Worm (Caenorhabditis elegans) whole organism, mixed stage, embryonic: ENCODE measurements around the gene C07A4.2.

Experiments
- M03D4.4 ChIP-seq: sonication (generic microtip); optimal IDR thresholded peaks from 2 replicates; lab custom pipeline; 2017; ENCODE audit warnings: mild to moderate bottlenecking, missing genetic modification characterization, missing compliant biosample characterization
- bed-3 ChIP-seq: fragments of 200-800 bp; sonication (Bioruptor generic); optimal IDR thresholded peaks from 3 replicates; lab custom pipeline; 2018; ENCODE audit warnings: mild to moderate bottlenecking, missing genetic modification characterization, moderate library complexity, missing compliant biosample characterization
- ceh-39 ChIP-seq: fragments of 150-350 bp; optimal IDR thresholded peaks from 2 replicates; lab custom pipeline; 2014; ENCODE audit warnings: missing biosample characterization, missing genetic modification characterization
- ceh-43 ChIP-seq: fragments of 200-800 bp; sonication (Bioruptor generic); optimal IDR thresholded peaks from 2 replicates; lab custom pipeline; 2018; ENCODE audit warnings: mild to moderate bottlenecking, missing genetic modification characterization, moderate library complexity, missing compliant biosample characterization
- ceh-83 ChIP-seq: fragments of 200-800 bp; sonication (Bioruptor generic); optimal IDR thresholded peaks from 2 replicates; lab custom pipeline; 2018; ENCODE audit warnings: mild to moderate bottlenecking, missing genetic modification characterization, missing compliant biosample characterization
- ces-1 ChIP-seq: fragments of 150-350 bp; optimal IDR thresholded peaks from 2 replicates; lab custom pipeline; 2014; ENCODE audit warnings: missing biosample characterization, missing genetic modification reagents, missing genetic modification characterization
- drap-1 ChIP-seq: fragments of 200-800 bp; sonication (Bioruptor generic); optimal IDR thresholded peaks from 3 replicates; lab custom pipeline; 2018; ENCODE audit warnings: mild to moderate bottlenecking, missing genetic modification characterization, missing compliant biosample characterization
- elt-1 ChIP-seq: sonication (generic microtip); optimal IDR thresholded peaks from 2 replicates; lab custom pipeline; 2017; ENCODE audit warnings: missing genetic modification characterization, mild to moderate bottlenecking, missing compliant biosample characterization, antibody characterized with exemption, moderate library complexity, borderline replicate concordance; ENCODE audit not compliant: insufficient read depth
- elt-3 ChIP-seq: fragments of 150-350 bp; optimal IDR thresholded peaks from 2 replicates; lab custom pipeline; 2014; ENCODE audit warnings: missing biosample characterization, missing genetic modification characterization
- flh-1 ChIP-seq: fragments of 200-800 bp; sonication (Bioruptor generic); optimal IDR thresholded peaks from 2 replicates; lab custom pipeline; 2018; ENCODE audit warnings: mild to moderate bottlenecking, missing genetic modification characterization, moderate library complexity, missing compliant biosample characterization
- ham-2 ChIP-seq: fragments of 200-800 bp; sonication (Bioruptor generic); optimal IDR thresholded peaks from 2 replicates; lab custom pipeline; 2018; ENCODE audit warnings: mild to moderate bottlenecking, missing genetic modification characterization, missing compliant biosample characterization
- hlh-1 ChIP-seq: fragments of 150-350 bp; optimal IDR thresholded peaks from 2 replicates; lab custom pipeline; 2014; ENCODE audit warnings: missing biosample characterization, missing genetic modification reagents, missing genetic modification characterization
- lin-13 ChIP-seq: fragments of 150-350 bp; optimal IDR thresholded peaks from 2 replicates; lab custom pipeline; 2014; ENCODE audit warnings: missing biosample characterization, missing genetic modification characterization
- lin-32 ChIP-seq: fragments of 200-800 bp; sonication (Bioruptor generic); optimal IDR thresholded peaks from 2 replicates; lab custom pipeline; 2018; ENCODE audit warnings: mild to moderate bottlenecking, missing genetic modification characterization, missing compliant biosample characterization
- lsy-2 ChIP-seq: fragments of 150-350 bp; optimal IDR thresholded peaks from 2 replicates; lab custom pipeline; 2014; ENCODE audit warnings: missing biosample characterization, missing genetic modification characterization
- mep-1 ChIP-seq: fragments of 150-350 bp; optimal IDR thresholded peaks from 2 replicates; lab custom pipeline; 2017; ENCODE audit warnings: missing biosample characterization, missing genetic modification reagents, missing genetic modification characterization, inconsistent platforms
- mls-2 ChIP-seq: sonication (generic microtip); optimal IDR thresholded peaks from 2 replicates; lab custom pipeline; 2016; ENCODE audit warnings: mild to moderate bottlenecking, missing genetic modification characterization, moderate library complexity, missing compliant biosample characterization
- nhr-12 ChIP-seq: fragments of 150-350 bp; optimal IDR thresholded peaks from 2 replicates; lab custom pipeline; 2014; ENCODE audit warnings: missing biosample characterization, missing genetic modification characterization
- nhr-2 ChIP-seq: fragments of 150-350 bp; optimal IDR thresholded peaks from 2 replicates; lab custom pipeline; 2014; ENCODE audit warnings: missing biosample characterization, missing genetic modification characterization
- nhr-237 ChIP-seq: fragments of 150-350 bp; optimal IDR thresholded peaks from 2 replicates; lab custom pipeline; 2014; ENCODE audit warnings: missing biosample characterization, missing genetic modification characterization
- nhr-28 ChIP-seq: fragments of 150-350 bp; optimal IDR thresholded peaks from 2 replicates; lab custom pipeline; 2014; ENCODE audit warnings: missing biosample characterization, missing genetic modification characterization
- nhr-76 ChIP-seq: sonication (generic microtip); optimal IDR thresholded peaks from 2 replicates; lab custom pipeline; 2017; ENCODE audit warnings: missing biosample characterization, missing genetic modification characterization
- pha-4 ChIP-seq: fragments of 150-350 bp; optimal IDR thresholded peaks from 2 replicates; lab custom pipeline; 2018; ENCODE audit warnings: missing biosample characterization, missing genetic modification reagents, missing genetic modification characterization
- sem-2 ChIP-seq: fragments of 200-800 bp; sonication (Bioruptor generic); optimal IDR thresholded peaks from 2 replicates; lab custom pipeline; 2018; ENCODE audit warnings: mild to moderate bottlenecking, missing genetic modification characterization, missing compliant biosample characterization
- snpc-4 ChIP-seq: fragments of 150-350 bp; optimal IDR thresholded peaks from 2 replicates; lab custom pipeline; 2014; ENCODE audit warnings: missing biosample characterization, missing genetic modification characterization
- sptf-1 ChIP-seq: sonication (generic microtip); optimal IDR thresholded peaks from 2 replicates; lab custom pipeline; 2017; ENCODE audit warnings: mild to moderate bottlenecking, missing genetic modification characterization, moderate library complexity, missing compliant biosample characterization
- tbx-8 ChIP-seq: fragments of 200-800 bp; sonication (Bioruptor generic); optimal IDR thresholded peaks from 2 replicates; lab custom pipeline; 2018; ENCODE audit warnings: mild to moderate bottlenecking, missing genetic modification characterization, moderate library complexity, missing compliant biosample characterization
- unc-120 ChIP-seq: sonication (generic microtip); optimal IDR thresholded peaks from 2 replicates; lab custom pipeline; 2017; ENCODE audit warnings: missing genetic modification characterization, missing compliant biosample characterization; ENCODE audit not compliant: poor library complexity, severe bottlenecking
- unc-39 ChIP-seq: fragments of 150-350 bp; optimal IDR thresholded peaks from 2 replicates; lab custom pipeline; 2014; ENCODE audit warnings: missing biosample characterization, missing genetic modification characterization
- unc-62 ChIP-seq: fragments of 150-350 bp; optimal IDR thresholded peaks from 2 replicates; lab custom pipeline; 2014; ENCODE audit warnings: missing biosample characterization, missing genetic modification reagents, missing genetic modification characterization
- zip-8 ChIP-seq: fragments of 150-350 bp; optimal IDR thresholded peaks from 2 replicates; lab custom pipeline; 2014; ENCODE audit warnings: missing biosample characterization, missing genetic modification characterization

C07A4.2 gene

DNA sequence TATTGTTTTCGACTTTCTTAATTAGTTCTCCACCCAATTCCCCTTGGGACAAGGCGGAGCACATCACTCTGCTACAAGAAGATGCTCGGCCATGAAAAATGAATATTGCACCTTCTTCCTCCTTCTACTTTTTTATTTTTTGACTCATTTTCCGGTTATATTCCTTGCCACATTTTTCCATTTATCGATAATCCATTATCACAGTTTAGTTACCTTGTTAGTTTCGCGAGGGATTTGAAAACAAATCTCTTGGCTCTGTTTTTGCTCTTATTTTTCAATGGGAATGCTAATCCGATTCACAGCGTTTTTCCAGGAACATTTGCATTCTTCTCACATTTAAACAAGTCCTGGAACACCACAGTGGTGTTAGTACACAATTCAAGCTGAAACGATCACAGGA, 5.0 kb upstream of the C07A4.2 start, which contains the start of gene rnp-9:
Gene rnp-9 (plus strand): TSS at position 301 of the 400 bp plus-strand sequence.
- no peak for TF ChIP-seq flh-1 (GFP tag; lab: Kevin White, UChicago)
- TF ChIP-seq ceh-39, result no peak
- no peak for TF ChIP-seq nhr-12 (tag; lab: Kevin White, UChicago)
- no peak for TF ChIP-seq zip-8 (tag; lab: Kevin White, UChicago)
- no peak for TF ChIP-seq nhr-2
- no peak for TF ChIP-seq elt-1 (tag; lab: Kevin White, UChicago)
- TF ChIP-seq M03D4.4, result no peak
- TF ChIP-seq unc-62 (GFP tag; lab: Kevin White, UChicago), result no peak
- TF ChIP-seq tbx-8 (GFP tag; lab: Kevin White, UChicago), result no peak
- TF ChIP-seq sptf-1, result no peak
- TF ChIP-seq ceh-43 (GFP tag; lab: Kevin White, UChicago), result no peak
- no peak for TF ChIP-seq unc-39 (tag; lab: Kevin White, UChicago)
- TF ChIP-seq ces-1 (GFP tag; lab: Kevin White, UChicago), result no peak
- TF ChIP-seq ceh-83 (GFP tag; lab: Kevin White, UChicago), result no peak
- TF ChIP-seq mls-2, result no peak
- no peak for TF ChIP-seq lin-13 (tag; lab: Kevin White, UChicago)
- TF ChIP-seq drap-1 (GFP tag; lab: Kevin White, UChicago), result no peak
- no peak for TF ChIP-seq ham-2 (GFP tag; lab: Kevin White, UChicago)
- no peak for TF ChIP-seq sem-2 (GFP tag; lab: Kevin White, UChicago)

DNA sequence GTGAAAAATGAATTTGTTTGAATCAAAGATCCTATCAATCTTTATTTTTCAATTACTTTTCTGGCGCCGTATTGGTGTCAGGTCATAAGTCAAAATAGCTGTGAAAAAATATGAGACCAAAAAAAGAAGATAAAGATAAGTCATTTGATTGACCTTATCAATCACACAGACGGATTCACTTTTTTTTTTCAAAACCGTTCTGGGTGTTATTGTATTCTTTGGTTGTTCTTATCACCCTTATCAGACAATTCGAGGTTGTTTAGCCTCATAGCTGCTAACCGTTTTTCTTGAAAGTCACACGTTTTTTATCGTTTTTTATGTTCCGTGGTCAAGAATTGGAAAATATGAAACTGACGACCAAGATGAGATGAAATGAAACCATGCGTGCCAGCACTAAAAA, 3.5 kb upstream of the C07A4.2 start:
- TF ChIP-seq nhr-237 (tag; lab: Kevin White, UChicago), result no peak
- TF ChIP-seq bed-3 (GFP tag; lab: Kevin White, UChicago), result no peak
- no peak for TF ChIP-seq hlh-1 (tag; lab: Kevin White, UChicago)
- TF ChIP-seq mls-2, result no peak
- TF ChIP-seq nhr-76 (tag; lab: Kevin White, UChicago), result no peak
- no peak for TF ChIP-seq pha-4
- TF ChIP-seq elt-3 (tag; lab: Kevin White, UChicago), result no peak
- TF ChIP-seq lsy-2 (tag; lab: Kevin White, UChicago), result no peak
- no peak for TF ChIP-seq ceh-83 (GFP tag; lab: Kevin White, UChicago)
- TF ChIP-seq unc-39 (tag; lab: Kevin White, UChicago), result no peak
- TF ChIP-seq, all 35 proteins: peak for 0

DNA sequence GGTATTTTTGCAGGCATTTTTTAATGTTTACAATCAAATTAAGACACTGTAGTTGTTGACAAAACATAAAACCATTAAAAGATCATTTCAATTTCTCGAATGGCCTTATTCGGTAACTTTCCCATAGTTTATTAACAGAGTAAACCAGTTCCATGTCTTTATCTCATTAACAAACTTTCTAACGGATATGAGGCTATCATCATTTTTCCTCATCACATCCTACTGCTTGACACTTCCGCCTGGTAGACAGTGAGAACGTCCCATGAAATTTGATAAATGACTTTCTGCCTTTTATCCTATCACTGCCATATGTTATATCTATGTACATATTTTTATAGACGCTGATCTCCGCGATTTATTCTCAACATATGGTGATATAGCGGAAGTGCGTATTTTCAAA, 1.4 kb upstream of the C07A4.2 start:
- TF ChIP-seq sem-2 (GFP tag; lab: Kevin White, UChicago), result no peak

DNA sequence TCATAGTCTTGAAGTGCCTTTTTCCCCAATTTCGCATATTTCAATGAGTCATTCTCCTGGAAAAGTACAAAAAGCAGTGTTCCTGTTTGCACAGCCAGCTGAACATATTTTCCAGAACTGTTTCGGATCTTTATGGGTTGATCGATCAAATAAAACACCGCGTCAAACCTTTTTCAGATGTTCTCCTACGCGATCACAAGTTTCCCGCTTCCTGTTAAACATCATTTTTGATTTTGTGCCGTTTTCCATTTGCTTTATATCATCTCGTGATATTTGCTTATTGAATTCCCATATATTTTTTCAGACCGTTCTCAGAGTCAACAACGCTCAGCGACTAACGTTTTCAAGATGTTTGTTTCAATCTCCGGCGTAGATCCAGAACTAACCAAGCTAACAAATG, 2.7 kb downstream of the C07A4.2 start, which contains the start of gene C07A4.3:
Gene C07A4.3 (plus strand): TSS at position 301 of the 400 bp plus-strand sequence.
- TF ChIP-seq flh-1 (GFP tag; lab: Kevin White, UChicago) (no peak), unc-39 (tag; lab: Kevin White, UChicago) (no peak), nhr-237 (tag; lab: Kevin White, UChicago) (no peak), lin-32 (GFP tag; lab: Kevin White, UChicago) (no peak), snpc-4 (tag; lab: Kevin White, UChicago) (no peak), ceh-43 (GFP tag; lab: Kevin White, UChicago) (no peak), nhr-28 (tag; lab: Kevin White, UChicago) (no peak)

DNA sequence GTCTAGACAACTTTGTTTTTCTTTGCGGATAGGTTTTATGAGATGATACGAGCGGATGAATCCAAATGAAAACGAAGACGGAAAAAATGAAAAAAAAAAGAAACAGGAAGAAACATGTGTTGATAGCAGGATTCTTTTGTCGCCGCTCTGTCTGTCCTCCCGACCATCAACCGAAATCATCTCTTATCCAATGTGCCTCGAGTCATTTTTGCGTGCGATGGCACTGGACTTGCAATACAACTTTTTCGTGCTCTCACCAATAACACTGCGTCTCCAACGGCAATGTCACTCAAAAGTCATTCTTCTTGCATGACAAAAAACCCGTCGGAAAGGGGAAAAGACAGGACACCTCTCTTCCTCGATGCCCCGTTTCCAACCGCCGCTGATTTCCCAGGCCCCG, 4.3 kb downstream of the C07A4.2 start, which contains the start of gene ncs-4:
Gene ncs-4 (plus strand): TSS at position 227 of the 400 bp plus-strand sequence.
- TF ChIP-seq unc-120 (peak; percentile 52), ceh-83 (GFP tag; lab: Kevin White, UChicago) (no peak), tbx-8 (GFP tag; lab: Kevin White, UChicago) (no peak), mep-1 (tag; lab: Kevin White, UChicago) (no peak), unc-62 (GFP tag; lab: Kevin White, UChicago) (peak; percentile 31), unc-39 (tag; lab: Kevin White, UChicago) (no peak)
- TF ChIP-seq, all 35 proteins: peak for 2
